Worm (Caenorhabditis elegans) whole organism, L2 larva: ENCODE data around the gene egg-1.

ENCODE experiments used
- lin-13 ChIP-seq: fragments of 150-350 bp; optimal IDR thresholded peaks from 2 replicates; lab custom pipeline; 2014; ENCODE audit warnings: missing biosample characterization, missing genetic modification reagents, missing genetic modification characterization
- sem-4 ChIP-seq: fragments of 150-350 bp; optimal IDR thresholded peaks from 2 replicates; lab custom pipeline; 2014; ENCODE audit warnings: missing biosample characterization, missing genetic modification reagents, missing genetic modification characterization
- unc-55 ChIP-seq: fragments of 150-350 bp; sonication (generic microtip); optimal IDR thresholded peaks from 3 replicates; lab custom pipeline; 2014; ENCODE audit warnings: missing biosample characterization, missing genetic modification reagents, missing genetic modification characterization
- zag-1 ChIP-seq: fragments of 150-350 bp; optimal IDR thresholded peaks from 2 replicates; lab custom pipeline; 2014; ENCODE audit warnings: missing biosample characterization, missing genetic modification characterization

DNA sequence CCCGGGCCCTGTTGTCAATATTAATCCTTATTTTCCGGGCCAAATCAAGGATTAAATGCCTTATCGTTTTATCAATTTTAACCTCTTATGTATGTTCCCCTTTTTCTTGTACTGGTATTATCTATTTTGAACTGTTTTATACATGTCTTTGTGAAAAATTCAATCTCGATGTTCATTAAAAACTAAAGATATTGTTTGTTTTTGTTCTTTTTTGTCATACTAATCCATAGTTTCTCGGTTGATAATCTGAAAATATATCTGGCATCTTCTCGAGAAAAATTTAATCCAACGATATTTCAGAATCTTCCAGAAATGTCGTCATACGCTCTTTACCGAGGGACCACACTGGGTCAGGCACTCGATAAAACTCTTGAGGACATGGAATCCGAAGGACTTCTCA lies 34.2 kb upstream of the egg-1 start, which contains the start of gene B0336.13:
- TF ChIP-seq lin-13 (GFP tag; lab: Kevin White, UChicago), result no peak
- TF ChIP-seq zag-1 (tag; lab: Kevin White, UChicago), result no peak
- TF ChIP-seq unc-55 (GFP tag; lab: Kevin White, UChicago), result no peak
- no peak for TF ChIP-seq sem-4 (tag; lab: Kevin White, UChicago)
